Worm (Caenorhabditis elegans): ENCODE measurements around the gene str-236.

The str-236 gene

DNA sequence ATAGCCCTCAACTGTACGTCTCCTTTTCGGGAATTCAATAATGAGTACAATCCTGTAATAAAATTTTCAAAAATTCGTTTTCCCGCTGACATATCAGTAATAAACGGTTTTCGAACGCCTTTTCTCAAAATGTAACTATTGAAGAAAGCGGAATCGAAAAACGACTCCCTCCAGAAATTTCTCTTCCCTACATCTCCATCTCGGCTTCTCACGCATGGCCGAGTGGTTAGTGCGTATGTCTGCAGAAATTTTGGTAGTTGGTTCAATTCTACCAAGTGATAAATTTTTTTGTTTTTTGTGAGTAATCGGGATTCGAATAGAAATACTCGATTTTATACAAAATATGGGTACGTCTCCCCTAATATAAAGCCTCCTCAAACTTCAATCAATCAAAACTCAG lies 33.3 kb upstream of the str-236 start:
- TF ChIP-seq pes-1 (GFP tag; IDR thresholded peaks at IDR 0.05) (peak; percentile 82), tbx-37 (GFP tag; conservative IDR thresholded peaks at IDR 0.05) (peak; percentile 91), tbx-11 (GFP tag; IDR thresholded peaks at IDR 0.05) (peak; percentile 82), sea-1 (GFP tag; conservative IDR thresholded peaks at IDR 0.05) (peak; percentile 71; the same call in 1 of the 2 replicates), flt-1 (GFP tag; IDR thresholded peaks at IDR 0.05) (peak; percentile 70), scrt-1 (GFP tag; IDR thresholded peaks at IDR 0.05) (peak; percentile 86)

DNA sequence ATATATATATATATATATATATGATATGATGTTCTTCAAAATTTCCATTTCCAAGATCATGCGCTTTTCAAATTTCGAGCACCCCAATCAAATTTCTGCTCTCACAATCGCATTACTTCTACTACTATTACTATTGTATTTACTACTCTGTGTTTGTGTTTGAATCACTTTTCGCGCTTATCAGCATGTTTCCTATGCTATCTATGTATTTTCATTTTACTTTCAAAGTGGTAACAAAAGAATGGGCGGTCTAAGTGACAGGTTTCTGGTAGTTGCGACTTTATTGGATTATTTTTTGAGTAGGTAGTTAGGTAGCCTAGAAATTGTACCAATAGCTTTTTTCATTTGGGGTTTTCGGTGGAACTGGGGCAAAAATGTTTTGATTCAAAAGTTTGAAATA lies 30.2 kb upstream of the str-236 start:
- no peak for TF ChIP-seq hmg-4 (GFP tag; optimal IDR thresholded peaks at IDR 0.05)
- no peak for TF ChIP-seq sea-1 (GFP tag; conservative IDR thresholded peaks at IDR 0.05)
- TF ChIP-seq F13C5.2 (tag; optimal IDR thresholded peaks at IDR 0.05) = no peak
- TF ChIP-seq scrt-1 (GFP tag; IDR thresholded peaks at IDR 0.05) = no peak
- no peak for TF ChIP-seq hnd-1 (tag; optimal IDR thresholded peaks at IDR 0.05)

DNA sequence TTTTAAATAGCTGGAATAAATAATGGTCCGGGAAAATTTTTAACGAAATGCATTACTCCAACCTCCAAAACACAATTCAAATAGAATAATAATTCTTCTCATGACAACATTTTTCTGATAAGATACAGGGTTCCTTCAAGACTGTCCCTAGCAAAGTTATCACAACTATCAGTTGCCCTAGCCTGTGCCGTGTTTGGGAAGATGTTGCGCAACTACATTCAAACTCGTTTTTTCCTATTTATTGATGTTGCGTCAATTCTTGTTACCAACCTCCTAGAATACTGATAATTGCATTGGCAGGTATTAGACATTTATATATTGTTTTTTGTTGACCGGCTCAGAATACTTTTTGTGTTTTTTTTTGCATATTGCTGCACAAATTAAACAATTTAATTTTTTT lies 27.2 kb upstream of the str-236 start:
- no peak for TF ChIP-seq F13C5.2 (tag; optimal IDR thresholded peaks at IDR 0.05)
- no peak for TF ChIP-seq tra-4 (tag; optimal IDR thresholded peaks at IDR 0.05)
- TF ChIP-seq scrt-1 (GFP tag; IDR thresholded peaks at IDR 0.05) = no peak
- TF ChIP-seq hmbx-1 (tag; optimal IDR thresholded peaks at IDR 0.05) = no peak

DNA sequence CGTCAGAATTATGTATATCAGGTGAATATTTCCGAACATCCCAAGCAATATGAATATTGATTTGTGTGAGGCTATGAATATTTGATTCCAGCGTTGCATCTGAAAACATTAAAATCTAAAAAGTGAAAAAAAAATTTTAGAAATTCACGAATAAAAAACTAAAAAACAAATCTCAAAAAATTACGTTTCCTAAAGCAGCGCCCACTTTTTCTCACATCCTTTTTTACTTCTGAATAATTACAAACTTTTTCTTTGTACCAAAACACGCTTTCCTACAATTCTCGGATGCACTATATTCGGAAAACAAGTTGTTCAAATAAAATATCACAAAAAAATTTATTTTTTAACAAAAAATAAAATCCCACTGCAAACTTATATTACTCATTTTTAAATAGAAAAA lies 25.1 kb upstream of the str-236 start, which contains the start of gene srsx-8:
Gene srsx-8, minus strand, starts transcription at position 101 of the 400 bp plus-strand sequence.
- TF ChIP-seq B0310.2 (tag; optimal IDR thresholded peaks at IDR 0.05) (no peak), ama-1 (optimal IDR thresholded peaks at IDR 0.05) (no peak), sea-1 (GFP tag; conservative IDR thresholded peaks at IDR 0.05) (no peak), flt-1 (GFP tag; IDR thresholded peaks at IDR 0.05) (no peak), scrt-1 (GFP tag; IDR thresholded peaks at IDR 0.05) (no peak), ceh-13 (GFP tag; optimal IDR thresholded peaks at IDR 0.05) (no peak), hmbx-1 (tag; optimal IDR thresholded peaks at IDR 0.05) (no peak), aly-1 (tag; optimal IDR thresholded peaks at IDR 0.05) (no peak), ceh-36 (tag; optimal IDR thresholded peaks at IDR 0.05) (no peak), tra-4 (tag; optimal IDR thresholded peaks at IDR 0.05) (no peak), pes-1 (GFP tag; IDR thresholded peaks at IDR 0.05) (no peak), tbx-11 (GFP tag; IDR thresholded peaks at IDR 0.05) (no peak), tbx-37 (GFP tag; conservative IDR thresholded peaks at IDR 0.05) (no peak), hnd-1 (tag; optimal IDR thresholded peaks at IDR 0.05) (no peak), F13C5.2 (tag; optimal IDR thresholded peaks at IDR 0.05) (no peak), hmg-4 (GFP tag; optimal IDR thresholded peaks at IDR 0.05) (no peak), ets-7 (tag; optimal IDR thresholded peaks at IDR 0.05) (no peak)

DNA sequence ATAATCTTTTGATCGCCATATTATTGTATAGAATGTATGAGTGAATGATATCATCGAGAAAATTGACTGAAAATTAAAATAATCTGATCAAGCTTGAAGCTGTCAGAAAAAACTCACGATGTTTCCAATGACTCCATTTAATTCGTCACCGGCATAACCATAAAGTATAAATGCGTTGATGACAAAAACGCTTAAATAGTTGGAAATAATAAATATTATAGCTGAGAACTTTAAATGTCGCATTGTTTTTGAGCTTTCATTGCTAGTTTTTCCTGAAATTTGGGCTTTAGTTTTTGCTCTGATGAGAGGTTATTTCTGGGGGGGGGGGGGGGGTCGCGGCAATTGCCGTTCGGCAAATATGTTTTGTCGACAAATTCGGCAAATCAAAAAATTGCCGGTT lies 23.3 kb upstream of the str-236 start:
- no peak for TF ChIP-seq sea-1 (GFP tag; conservative IDR thresholded peaks at IDR 0.05)

DNA sequence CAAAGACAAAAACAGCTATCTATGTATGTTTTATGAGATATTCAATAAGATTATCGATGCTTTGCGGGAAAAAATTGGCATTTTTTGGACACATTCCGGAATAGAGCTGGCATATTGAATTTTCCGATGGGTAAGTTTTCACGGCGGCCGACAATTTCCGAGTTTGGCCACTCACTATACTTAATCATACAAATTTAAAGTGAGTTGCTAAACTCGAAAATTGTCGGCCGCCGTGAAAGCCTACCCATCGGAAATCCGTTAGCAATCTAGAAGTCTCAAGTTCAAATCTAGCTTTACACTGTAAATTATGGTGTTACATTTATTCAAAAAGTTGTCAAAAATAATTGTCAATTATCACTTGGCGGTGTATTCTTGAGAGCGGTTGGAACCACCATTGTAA lies 22.8 kb upstream of the str-236 start:
- TF ChIP-seq flt-1 (GFP tag; IDR thresholded peaks at IDR 0.05) (no peak), B0310.2 (tag; optimal IDR thresholded peaks at IDR 0.05) (no peak), tbx-37 (GFP tag; conservative IDR thresholded peaks at IDR 0.05) (no peak), ceh-13 (GFP tag; optimal IDR thresholded peaks at IDR 0.05) (no peak), sea-1 (GFP tag; conservative IDR thresholded peaks at IDR 0.05) (no peak), hmg-4 (GFP tag; optimal IDR thresholded peaks at IDR 0.05) (no peak), aly-1 (tag; optimal IDR thresholded peaks at IDR 0.05) (no peak), hmbx-1 (tag; optimal IDR thresholded peaks at IDR 0.05) (no peak), tra-4 (tag; optimal IDR thresholded peaks at IDR 0.05) (no peak), ceh-36 (tag; optimal IDR thresholded peaks at IDR 0.05) (no peak), ets-7 (tag; optimal IDR thresholded peaks at IDR 0.05) (no peak), pes-1 (GFP tag; IDR thresholded peaks at IDR 0.05) (no peak), ama-1 (optimal IDR thresholded peaks at IDR 0.05) (no peak), tbx-11 (GFP tag; IDR thresholded peaks at IDR 0.05) (no peak), F13C5.2 (tag; optimal IDR thresholded peaks at IDR 0.05) (no peak), hnd-1 (tag; optimal IDR thresholded peaks at IDR 0.05) (no peak), scrt-1 (GFP tag; IDR thresholded peaks at IDR 0.05) (no peak)

DNA sequence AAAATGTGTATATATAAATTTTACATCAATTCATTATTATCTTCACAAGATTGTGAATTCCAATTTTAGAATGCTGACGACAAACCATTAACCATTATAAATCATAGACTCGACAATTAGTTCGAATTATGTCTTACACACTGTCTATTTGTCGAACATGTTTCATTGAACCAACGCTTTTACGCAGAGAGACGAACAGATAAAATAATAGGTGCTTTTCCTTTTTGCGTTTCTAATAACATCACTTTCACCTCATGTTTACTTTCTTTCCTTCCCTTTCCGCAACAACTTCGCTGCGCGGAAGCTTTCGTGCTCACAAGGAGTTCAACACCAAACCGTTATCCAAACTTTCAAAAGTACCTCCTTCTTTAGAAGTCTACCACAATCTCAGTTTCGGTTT lies 20.0 kb upstream of the str-236 start, which contains the start of gene F52F10.2:
Gene F52F10.2, plus strand, starts transcription at position 301 of the 400 bp plus-strand sequence.
- no peak for TF ChIP-seq flt-1 (GFP tag; IDR thresholded peaks at IDR 0.05)
- TF ChIP-seq tra-4 (tag; optimal IDR thresholded peaks at IDR 0.05) = no peak
- no peak for TF ChIP-seq pes-1 (GFP tag; IDR thresholded peaks at IDR 0.05)
- TF ChIP-seq tbx-37 (GFP tag; conservative IDR thresholded peaks at IDR 0.05) = no peak
- TF ChIP-seq hnd-1 (tag; optimal IDR thresholded peaks at IDR 0.05) = no peak
- no peak for TF ChIP-seq F13C5.2 (tag; optimal IDR thresholded peaks at IDR 0.05)
- TF ChIP-seq tbx-11 (GFP tag; IDR thresholded peaks at IDR 0.05) = no peak
- no peak for TF ChIP-seq ceh-36 (tag; optimal IDR thresholded peaks at IDR 0.05)
- TF ChIP-seq B0310.2 (tag; optimal IDR thresholded peaks at IDR 0.05) = no peak
- no peak for TF ChIP-seq scrt-1 (GFP tag; IDR thresholded peaks at IDR 0.05)
- no peak for TF ChIP-seq ets-7 (tag; optimal IDR thresholded peaks at IDR 0.05)
- no peak for TF ChIP-seq ceh-13 (GFP tag; optimal IDR thresholded peaks at IDR 0.05)
- TF ChIP-seq sea-1 (GFP tag; conservative IDR thresholded peaks at IDR 0.05) = no peak
- TF ChIP-seq ama-1 (optimal IDR thresholded peaks at IDR 0.05) = no peak
- no peak for TF ChIP-seq hmbx-1 (tag; optimal IDR thresholded peaks at IDR 0.05)

DNA sequence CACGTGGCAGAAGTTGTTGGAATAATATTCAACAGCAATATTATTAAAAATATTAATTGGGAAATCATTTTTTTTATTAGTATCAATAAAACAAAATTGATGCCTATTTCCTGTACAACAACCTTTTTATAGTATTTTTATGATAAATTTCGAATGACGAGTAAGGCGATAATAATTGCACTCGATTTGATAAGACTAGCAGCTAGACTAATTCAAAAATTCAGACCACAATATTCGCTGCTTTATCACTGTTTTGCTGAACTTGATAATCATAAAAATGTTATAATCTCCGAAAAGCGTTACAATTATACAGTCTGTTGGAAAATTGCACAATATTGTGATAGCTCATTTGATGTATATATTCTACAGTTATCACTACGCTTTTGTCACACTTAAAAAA lies 17.8 kb upstream of the str-236 start, which contains the start of gene oac-32:
Gene oac-32, minus strand, starts transcription at position 90 of the 400 bp plus-strand sequence.
- TF ChIP-seq flt-1 (GFP tag; IDR thresholded peaks at IDR 0.05) (no peak), pes-1 (GFP tag; IDR thresholded peaks at IDR 0.05) (no peak), ets-7 (tag; optimal IDR thresholded peaks at IDR 0.05) (no peak), F13C5.2 (tag; optimal IDR thresholded peaks at IDR 0.05) (no peak), aly-1 (tag; optimal IDR thresholded peaks at IDR 0.05) (no peak), ceh-36 (tag; optimal IDR thresholded peaks at IDR 0.05) (no peak), tbx-11 (GFP tag; IDR thresholded peaks at IDR 0.05) (no peak), hnd-1 (tag; optimal IDR thresholded peaks at IDR 0.05) (no peak), tra-4 (tag; optimal IDR thresholded peaks at IDR 0.05) (no peak), ama-1 (optimal IDR thresholded peaks at IDR 0.05) (no peak), ceh-13 (GFP tag; optimal IDR thresholded peaks at IDR 0.05) (no peak), hmbx-1 (tag; optimal IDR thresholded peaks at IDR 0.05) (no peak), B0310.2 (tag; optimal IDR thresholded peaks at IDR 0.05) (no peak), tbx-37 (GFP tag; conservative IDR thresholded peaks at IDR 0.05) (no peak), scrt-1 (GFP tag; IDR thresholded peaks at IDR 0.05) (no peak), hmg-4 (GFP tag; optimal IDR thresholded peaks at IDR 0.05) (no peak)

Data from whole organism, early embryonic.